Fruit fly (Drosophila melanogaster) whole organism, embryonic: ENCODE data around the gene beta'COP.

Experiments used
- Aef1 ChIP-seq: fragments of 200-800 bp; sonication (Bioruptor generic); IDR thresholded peaks from 3 replicates; pipeline ENCODE4 v1.3.6; 2022; ENCODE audit warnings: missing biosample characterization, missing genetic modification characterization
- Bdp1 ChIP-seq: fragments of 200-800 bp; sonication (Bioruptor generic); optimal IDR thresholded peaks from 3 replicates; lab custom pipeline; 2016; ENCODE audit warnings: missing biosample characterization, missing genetic modification characterization
- BtbVII ChIP-seq: fragments of 200-800 bp; sonication (Bioruptor generic); optimal IDR thresholded peaks from 3 replicates; lab custom pipeline; 2017; ENCODE audit warnings: missing biosample characterization, mild to moderate bottlenecking, missing genetic modification characterization
- CG10274 ChIP-seq: fragments of 200-800 bp; sonication (Bioruptor generic); optimal IDR thresholded peaks from 3 replicates; lab custom pipeline; 2017; ENCODE audit warnings: missing biosample characterization, mild to moderate bottlenecking, missing genetic modification characterization
- CG10321 ChIP-seq: fragments of 200-800 bp; sonication (Bioruptor generic); IDR thresholded peaks from 2 replicates; pipeline ENCODE4 v1.3.6; 2022; ENCODE audit warnings: missing biosample characterization, missing genetic modification characterization
- CG10431 ChIP-seq: fragments of 200-800 bp; sonication (Bioruptor generic); optimal IDR thresholded peaks from 3 replicates; lab custom pipeline; 2018; ENCODE audit warnings: missing biosample characterization, mild to moderate bottlenecking, missing genetic modification characterization
- CG11093 ChIP-seq: fragments of 200-800 bp; sonication (Bioruptor generic); IDR thresholded peaks from 3 replicates; pipeline ENCODE4 v1.3.6; 2022; ENCODE audit warnings: missing biosample characterization, missing genetic modification characterization
- CG12391 ChIP-seq: fragments of 200-800 bp; sonication (Bioruptor generic); optimal IDR thresholded peaks from 3 replicates; lab custom pipeline; 2018; ENCODE audit warnings: missing biosample characterization, mild to moderate bottlenecking, missing genetic modification characterization, moderate library complexity
- CG17359 ChIP-seq: fragments of 200-800 bp; sonication (Bioruptor generic); optimal IDR thresholded peaks from 3 replicates; lab custom pipeline; 2018; ENCODE audit warnings: missing biosample characterization, mild to moderate bottlenecking, missing genetic modification characterization, moderate library complexity
- CG33557 ChIP-seq: fragments of 200-800 bp; sonication (Bioruptor generic); optimal IDR thresholded peaks from 2 replicates; lab custom pipeline; 2019; ENCODE audit warnings: missing biosample characterization, mild to moderate bottlenecking, missing genetic modification characterization, moderate library complexity
- CG34224 ChIP-seq: fragments of 200-800 bp; sonication (Bioruptor generic); IDR thresholded peaks from 3 replicates; pipeline ENCODE4 v1.3.6; 2022; ENCODE audit warnings: missing biosample characterization, missing genetic modification characterization; ENCODE audit not compliant: partially characterized antibody
- CG43689 ChIP-seq: fragments of 200-800 bp; sonication (Bioruptor generic); IDR thresholded peaks from 2 replicates; pipeline ENCODE4 v1.3.6; 2022; ENCODE audit warnings: missing biosample characterization, missing genetic modification characterization
- CG4424 ChIP-seq: fragments of 200-800 bp; sonication (Bioruptor generic); optimal IDR thresholded peaks from 3 replicates; lab custom pipeline; 2016; ENCODE audit warnings: missing biosample characterization, missing genetic modification characterization
- CG4617 ChIP-seq: fragments of 200-800 bp; sonication (Bioruptor generic); optimal IDR thresholded peaks from 3 replicates; lab custom pipeline; 2016; ENCODE audit warnings: missing biosample characterization, missing genetic modification characterization, borderline replicate concordance
- CG5953 ChIP-seq: fragments of 200-800 bp; sonication (Bioruptor generic); IDR thresholded peaks from 2 replicates; pipeline ENCODE4 v1.3.6; 2022; ENCODE audit warnings: missing biosample characterization, missing genetic modification characterization
- CG6654 ChIP-seq: fragments of 200-800 bp; sonication (Bioruptor generic); optimal IDR thresholded peaks from 2 replicates; lab custom pipeline; 2017; ENCODE audit warnings: missing biosample characterization, mild to moderate bottlenecking, missing genetic modification characterization
- CG8944 ChIP-seq: fragments of 200-800 bp; sonication (Bioruptor generic); optimal IDR thresholded peaks from 3 replicates; lab custom pipeline; 2016; ENCODE audit warnings: missing biosample characterization, missing genetic modification characterization
- Camta ChIP-seq: fragments of 200-800 bp; sonication (Bioruptor generic); optimal IDR thresholded peaks from 2 replicates; lab custom pipeline; 2016; ENCODE audit warnings: missing biosample characterization, missing genetic modification characterization
- Chrac-16 ChIP-seq: fragments of 200-800 bp; sonication (Bioruptor generic); optimal IDR thresholded peaks from 3 replicates; lab custom pipeline; 2016; ENCODE audit warnings: missing biosample characterization, missing genetic modification characterization
- CoRest ChIP-seq: fragments of 200-800 bp; sonication (Bioruptor generic); optimal IDR thresholded peaks from 3 replicates; lab custom pipeline; 2018; ENCODE audit warnings: missing biosample characterization, mild to moderate bottlenecking, missing genetic modification characterization, moderate library complexity
- Dip2 ChIP-seq: fragments of 200-800 bp; sonication (Bioruptor generic); IDR thresholded peaks from 2 replicates; pipeline ENCODE4 v1.3.6; 2022; ENCODE audit warnings: missing biosample characterization, missing genetic modification characterization
- Dref ChIP-seq: fragments of 200-800 bp; sonication (Bioruptor generic); IDR thresholded peaks from 2 replicates; pipeline ENCODE4 v1.3.6; 2022; ENCODE audit warnings: missing biosample characterization, missing genetic modification characterization
- Hr78 ChIP-seq, 2 experiments: fragments of 200-800 bp in 1 of 2; fragments of >200 bp in 1 of 2; sonication (Bioruptor generic) in 1 of 2; optimal IDR thresholded peaks; 2 replicates each; lab custom pipeline; 2017 to 2019; ENCODE audit warnings: missing biosample characterization in 2 of 2, missing genetic modification characterization in 2 of 2, mild to moderate bottlenecking in 1 of 2, moderate library complexity in 1 of 2
- MESR4 ChIP-seq: fragments of 200-800 bp; sonication (Bioruptor generic); optimal IDR thresholded peaks from 2 replicates; lab custom pipeline; 2018; ENCODE audit warnings: missing biosample characterization, mild to moderate bottlenecking, missing genetic modification characterization, moderate library complexity
- Mrtf ChIP-seq: fragments of 200-800 bp; sonication (Bioruptor generic); IDR thresholded peaks from 3 replicates; pipeline ENCODE4 v1.3.6; 2022; ENCODE audit warnings: missing biosample characterization, missing genetic modification characterization
- Six4 ChIP-seq: fragments of 200-800 bp; sonication (Bioruptor generic); optimal IDR thresholded peaks from 2 replicates; lab custom pipeline; 2016; ENCODE audit warnings: missing biosample characterization, missing genetic modification characterization
- Ssrp ChIP-seq: fragments of 200-800 bp; sonication (Bioruptor generic); optimal IDR thresholded peaks from 2 replicates; lab custom pipeline; 2018; ENCODE audit warnings: missing biosample characterization, mild to moderate bottlenecking, missing genetic modification characterization, moderate library complexity
- Stat92E ChIP-seq, 3 experiments: fragments of >200 bp in 2 of 3; fragments of 200-800 bp in 1 of 3; sonication (Bioruptor generic) in 1 of 3; optimal IDR thresholded peaks; 2 replicates each; lab custom pipeline; 2017 to 2019; ENCODE audit warnings: missing biosample characterization in 3 of 3, missing genetic modification characterization in 3 of 3, mild to moderate bottlenecking in 1 of 3, moderate library complexity in 1 of 3
- Trl ChIP-seq, 3 experiments: fragments of >200 bp in 2 of 3; fragments of 200-800 bp in 1 of 3; sonication (Bioruptor generic) in 1 of 3; optimal IDR thresholded peaks; 2 replicates in 1 of 3; 3 replicates in 2 of 3; lab custom pipeline; 2016 to 2017; ENCODE audit warnings: missing biosample characterization in 1 of 3, missing genetic modification characterization in 1 of 3
- YL-1 ChIP-seq: fragments of 200-800 bp; sonication (Bioruptor generic); optimal IDR thresholded peaks from 3 replicates; lab custom pipeline; 2017; ENCODE audit warnings: missing biosample characterization, mild to moderate bottlenecking, missing genetic modification characterization
- abd-A ChIP-seq: fragments of 200-800 bp; sonication (Bioruptor generic); optimal IDR thresholded peaks from 3 replicates; lab custom pipeline; 2019; ENCODE audit warnings: missing biosample characterization, mild to moderate bottlenecking, missing genetic modification characterization, moderate library complexity
- ato ChIP-seq: fragments of 200-800 bp; sonication (Bioruptor generic); IDR thresholded peaks from 2 replicates; pipeline ENCODE4 v1.3.6; 2022; ENCODE audit warnings: missing biosample characterization, missing genetic modification characterization; ENCODE audit not compliant: partially characterized antibody
- cas ChIP-seq: fragments of 200-800 bp; sonication (Bioruptor generic); IDR thresholded peaks from 2 replicates; pipeline ENCODE4 v1.3.6; 2022; ENCODE audit warnings: missing biosample characterization, missing genetic modification characterization
- caup ChIP-seq: fragments of 200-800 bp; sonication (Bioruptor generic); optimal IDR thresholded peaks from 3 replicates; lab custom pipeline; 2017; ENCODE audit warnings: missing biosample characterization, mild to moderate bottlenecking, missing genetic modification characterization, moderate library complexity; ENCODE audit not compliant: severe bottlenecking
- cg ChIP-seq: fragments of 200-800 bp; sonication (Bioruptor generic); optimal IDR thresholded peaks from 3 replicates; lab custom pipeline; 2019; ENCODE audit warnings: missing biosample characterization, mild to moderate bottlenecking, missing genetic modification characterization, moderate library complexity
- chm ChIP-seq: fragments of 200-800 bp; sonication (Bioruptor generic); IDR thresholded peaks from 2 replicates; pipeline ENCODE4 v1.3.6; 2022; ENCODE audit warnings: missing biosample characterization, missing genetic modification characterization
- disco-r ChIP-seq: fragments of 200-800 bp; sonication (Bioruptor generic); optimal IDR thresholded peaks from 2 replicates; lab custom pipeline; 2016; ENCODE audit warnings: missing biosample characterization, missing genetic modification characterization
- dysf ChIP-seq: fragments of 200-800 bp; sonication (Bioruptor generic); IDR thresholded peaks from 3 replicates; pipeline ENCODE4 v1.3.6; 2022; ENCODE audit warnings: missing biosample characterization, missing genetic modification characterization
- eyg ChIP-seq: fragments of 200-800 bp; sonication (Bioruptor generic); optimal IDR thresholded peaks from 3 replicates; lab custom pipeline; 2016; ENCODE audit warnings: missing biosample characterization, missing genetic modification characterization
- fu2 ChIP-seq: fragments of 200-800 bp; sonication (Bioruptor generic); optimal IDR thresholded peaks from 2 replicates; lab custom pipeline; 2016; ENCODE audit warnings: missing biosample characterization, missing genetic modification characterization
- h ChIP-seq: fragments of >200 bp; optimal IDR thresholded peaks from 2 replicates; lab custom pipeline; 2017
- knrl ChIP-seq: fragments of 200-800 bp; sonication (Bioruptor generic); IDR thresholded peaks from 3 replicates; pipeline ENCODE4 v1.3.6; 2022; ENCODE audit warnings: missing biosample characterization, missing genetic modification characterization; ENCODE audit not compliant: partially characterized antibody
- oc ChIP-seq: fragments of 200-800 bp; sonication (Bioruptor generic); optimal IDR thresholded peaks from 2 replicates; lab custom pipeline; 2018; ENCODE audit warnings: missing biosample characterization, mild to moderate bottlenecking, missing genetic modification characterization, moderate library complexity
- pb ChIP-seq: fragments of 200-800 bp; sonication (Bioruptor generic); optimal IDR thresholded peaks from 3 replicates; lab custom pipeline; 2016; ENCODE audit warnings: missing biosample characterization, missing genetic modification characterization
- pita ChIP-seq: fragments of 200-800 bp; sonication (Bioruptor generic); optimal IDR thresholded peaks from 2 replicates; lab custom pipeline; 2017; ENCODE audit warnings: missing biosample characterization, mild to moderate bottlenecking, missing genetic modification characterization
- scrt ChIP-seq: fragments of 200-800 bp; sonication (Bioruptor generic); optimal IDR thresholded peaks from 2 replicates; lab custom pipeline; 2018; ENCODE audit warnings: missing biosample characterization, mild to moderate bottlenecking, missing genetic modification characterization, moderate library complexity
- sisA ChIP-seq: fragments of 200-800 bp; sonication (Bioruptor generic); IDR thresholded peaks from 2 replicates; pipeline ENCODE4 v1.3.6; 2022; ENCODE audit warnings: missing biosample characterization, missing genetic modification characterization
- slp2 ChIP-seq: fragments of 200-800 bp; sonication (Bioruptor generic); optimal IDR thresholded peaks from 2 replicates; lab custom pipeline; 2016; ENCODE audit warnings: missing biosample characterization, missing genetic modification characterization
- sr ChIP-seq: fragments of 200-800 bp; sonication (Bioruptor generic); IDR thresholded peaks from 3 replicates; pipeline ENCODE4 v1.3.6; 2022; ENCODE audit warnings: missing biosample characterization, missing genetic modification characterization
- zen ChIP-seq: fragments of 200-800 bp; sonication (Bioruptor generic); optimal IDR thresholded peaks from 3 replicates; lab custom pipeline; 2018; ENCODE audit warnings: missing biosample characterization, mild to moderate bottlenecking, missing genetic modification characterization, moderate library complexity

The beta'COP gene

dm6 chr2L:13387255-13387654 is 8.6 kb downstream of the beta'COP start, which contains the start of the genes Ing5 and CG7099 (continued):
- TF ChIP-seq abd-A (tag; lab: Kevin White, UChicago), result no peak
- TF ChIP-seq CG8944 (GFP tag; lab: Kevin White, UChicago), result peak; percentile 88
- TF ChIP-seq CG10431, result peak; percentile 95
- no peak for TF ChIP-seq cg (GFP tag; lab: Kevin White, UChicago)
- peak; percentile 92 for TF ChIP-seq Camta (GFP tag; lab: Kevin White, UChicago)
- no peak for TF ChIP-seq Trl (optimal IDR thresholded peaks at IDR 0.05; lab: Kevin White, UChicago)
- TF ChIP-seq Trl (GFP tag; optimal IDR thresholded peaks at IDR 0.05; lab: Kevin White, UChicago), result peak; percentile 91
- TF ChIP-seq dysf (GFP tag; lab: Robert Waterston, UW), result peak; percentile 96
- TF ChIP-seq CG5953 (GFP tag; lab: Robert Waterston, UW), result peak; percentile 92
- peak; percentile 91 for TF ChIP-seq CG33557 (GFP tag; lab: Kevin White, UChicago)
- TF ChIP-seq Hr78 (GFP tag; optimal IDR thresholded peaks at IDR 0.05; lab: Kevin White, UChicago), result no peak
- peak; percentile 76; the same call in 2 of the 3 replicates for TF ChIP-seq sr (GFP tag; lab: Robert Waterston, UW)
- TF ChIP-seq cas, result peak; percentile 96
- TF ChIP-seq Chrac-16 (GFP tag; lab: Kevin White, UChicago), result peak; percentile 97
- peak; percentile 58; the same call in 1 of the 2 replicates for TF ChIP-seq Dip2 (GFP tag; lab: Robert Waterston, UW)
- peak; percentile 89 for TF ChIP-seq BtbVII (GFP tag; lab: Kevin White, UChicago)
- peak; percentile 82 for TF ChIP-seq fu2 (GFP tag; lab: Kevin White, UChicago)
- peak; percentile 97 for TF ChIP-seq zen (tag; lab: Kevin White, UChicago)
- peak; percentile 78 for TF ChIP-seq knrl (GFP tag; lab: Robert Waterston, UW)
- TF ChIP-seq CoRest (tag; lab: Kevin White, UChicago), result peak; percentile 98
- peak; percentile 91 for TF ChIP-seq CG43689
- peak; percentile 58; the same call in 2 of the 3 replicates for TF ChIP-seq CG34224 (GFP tag; lab: Robert Waterston, UW)
- peak; percentile 80 for TF ChIP-seq CG6654 (GFP tag; lab: Kevin White, UChicago)
- TF ChIP-seq disco-r, result peak; percentile 66
- TF ChIP-seq Mrtf (GFP tag; lab: Robert Waterston, UW), result peak; percentile 94
- no peak for TF ChIP-seq h (lab: Kevin White, UChicago)
- TF ChIP-seq CG4424 (GFP tag; lab: Kevin White, UChicago), result peak; percentile 96
- peak; percentile 93 for TF ChIP-seq Six4
- TF ChIP-seq caup (GFP tag; lab: Kevin White, UChicago), result peak; percentile 95
- TF ChIP-seq CG12391 (tag; lab: Kevin White, UChicago), result peak; percentile 98
- TF ChIP-seq scrt (GFP tag; lab: Kevin White, UChicago), result peak; percentile 92
- peak; percentile 97 for TF ChIP-seq Ssrp (tag; lab: Kevin White, UChicago)
- TF ChIP-seq slp2, result peak; percentile 86
- peak; percentile 92 for TF ChIP-seq YL-1 (GFP tag; lab: Kevin White, UChicago)
- TF ChIP-seq MESR4 (GFP tag; lab: Kevin White, UChicago), result peak; percentile 53
- TF ChIP-seq sisA (GFP tag; lab: Robert Waterston, UW), result peak; percentile 97
- peak; percentile 94 for TF ChIP-seq oc (tag; lab: Kevin White, UChicago)
- TF ChIP-seq pita (GFP tag; lab: Kevin White, UChicago), result no peak
- peak in 1 of 3 experiments; percentile 71 for TF ChIP-seq Stat92E (GFP tag; optimal IDR thresholded peaks at IDR 0.05; lab: Kevin White, UChicago)
- peak; percentile 96 for TF ChIP-seq CG17359 (tag; lab: Kevin White, UChicago)
- peak; percentile 67 for TF ChIP-seq pb (GFP tag; lab: Kevin White, UChicago)
- peak; percentile 94 for TF ChIP-seq chm (GFP tag; lab: Robert Waterston, UW)
- peak; percentile 97 for TF ChIP-seq CG4617
- peak; percentile 93 for TF ChIP-seq Bdp1
- TF ChIP-seq Dref, result peak; percentile 75
- 0 out of 2 replicates have a peak, but pooled peaks have one; percentile 23 for TF ChIP-seq ato
- peak; percentile 98 for TF ChIP-seq Aef1
- peak; percentile 95 for TF ChIP-seq CG11093 (GFP tag; lab: Robert Waterston, UW)
- peak; percentile 68 for TF ChIP-seq eyg (GFP tag; lab: Kevin White, UChicago)
- TF ChIP-seq CG10321, result peak; percentile 73
- TF ChIP-seq CG10274 (GFP tag; lab: Kevin White, UChicago), result peak; percentile 74
